Worm (Caenorhabditis elegans) whole organism, L1 larva: Measurements from ENCODE around the gene C50F4.8.

ENCODE experiments used
- C04F5.9 ChIP-seq: sonication (generic microtip); optimal IDR thresholded peaks from 2 replicates; lab custom pipeline; 2016; ENCODE audit warnings: missing genetic modification characterization, missing compliant biosample characterization
- C34B4.2 ChIP-seq: sonication (generic microtip); optimal IDR thresholded peaks from 2 replicates; lab custom pipeline; 2017; ENCODE audit warnings: mild to moderate bottlenecking, missing genetic modification characterization, missing compliant biosample characterization
- aha-1 ChIP-seq: fragments of 150-350 bp; optimal IDR thresholded peaks from 2 replicates; lab custom pipeline; 2014; ENCODE audit warnings: missing biosample characterization, missing genetic modification characterization
- aly-2 ChIP-seq: fragments of 150-350 bp; optimal IDR thresholded peaks from 2 replicates; lab custom pipeline; 2014; ENCODE audit warnings: missing biosample characterization, missing genetic modification characterization
- ceh-88 ChIP-seq: fragments of 200-800 bp; sonication (Bioruptor generic); IDR thresholded peaks from 2 replicates; pipeline ENCODE4 v1.3.6; 2022; ENCODE audit warnings: missing genetic modification characterization, missing compliant biosample characterization
- ces-1 ChIP-seq: fragments of 150-350 bp; optimal IDR thresholded peaks from 2 replicates; lab custom pipeline; 2014; ENCODE audit warnings: missing biosample characterization, missing genetic modification reagents, missing genetic modification characterization
- dpl-1 ChIP-seq, 3 experiments: fragments of 150-350 bp in 2 of 3; sonication (generic microtip) in 1 of 3; optimal IDR thresholded peaks; 2 replicates each; lab custom pipeline; 2014 to 2017; ENCODE audit warnings: missing biosample characterization in 3 of 3, missing genetic modification characterization in 3 of 3, missing genetic modification reagents in 3 of 3
- dsc-1 ChIP-seq: sonication (generic microtip); optimal IDR thresholded peaks from 2 replicates; lab custom pipeline; 2016; ENCODE audit warnings: mild to moderate bottlenecking, missing genetic modification characterization, missing compliant biosample characterization
- efl-1 ChIP-seq, 4 experiments: fragments of 150-350 bp; optimal IDR thresholded peaks in 3 of 4; peaks in 1 of 4; 1 replicate in 1 of 4; 2 replicates in 3 of 4; lab custom pipeline; 2014; ENCODE audit warnings: missing biosample characterization in 2 of 4, missing genetic modification characterization in 2 of 4, missing genetic modification reagents in 2 of 4
- fkh-8 ChIP-seq: sonication (generic microtip); optimal IDR thresholded peaks from 2 replicates; lab custom pipeline; 2016; ENCODE audit warnings: mild to moderate bottlenecking, missing genetic modification characterization, missing compliant biosample characterization
- fos-1 ChIP-seq: fragments of 150-350 bp; optimal IDR thresholded peaks from 2 replicates; lab custom pipeline; 2014; ENCODE audit warnings: missing biosample characterization, missing genetic modification characterization
- hlh-17 ChIP-seq: fragments of 200-800 bp; sonication (Bioruptor generic); optimal IDR thresholded peaks from 2 replicates; lab custom pipeline; 2018; ENCODE audit warnings: missing genetic modification characterization, mild to moderate bottlenecking, missing compliant biosample characterization, moderate library complexity, borderline replicate concordance
- hlh-4 ChIP-seq: sonication (generic microtip); optimal IDR thresholded peaks from 2 replicates; lab custom pipeline; 2016; ENCODE audit warnings: mild to moderate bottlenecking, missing genetic modification characterization, missing compliant biosample characterization
- hpl-2 ChIP-seq: fragments of 150-350 bp; optimal IDR thresholded peaks from 2 replicates; lab custom pipeline; 2014; ENCODE audit warnings: missing biosample characterization, missing genetic modification reagents, missing genetic modification characterization
- isw-1 ChIP-seq: fragments of 200-800 bp; sonication (Bioruptor generic); IDR thresholded peaks from 2 replicates; pipeline ENCODE4 v1.3.6; 2022; ENCODE audit warnings: missing genetic modification characterization, missing compliant biosample characterization
- lin-13 ChIP-seq: fragments of 150-350 bp; optimal IDR thresholded peaks from 2 replicates; lab custom pipeline; 2014; ENCODE audit warnings: missing biosample characterization, missing genetic modification reagents, missing genetic modification characterization
- lin-14 ChIP-seq: fragments of 200-800 bp; sonication (Bioruptor generic); optimal IDR thresholded peaks from 2 replicates; lab custom pipeline; 2018; ENCODE audit warnings: mild to moderate bottlenecking, missing genetic modification characterization, moderate library complexity, missing compliant biosample characterization
- lin-35 ChIP-seq, 2 experiments: fragments of 150-350 bp; optimal IDR thresholded peaks; 2 replicates each; lab custom pipeline; 2014; ENCODE audit warnings: missing biosample characterization in 2 of 2, missing genetic modification characterization in 2 of 2, missing genetic modification reagents in 2 of 2
- lin-39 ChIP-seq: fragments of 150-350 bp; optimal IDR thresholded peaks from 2 replicates; lab custom pipeline; 2014; ENCODE audit warnings: missing biosample characterization, missing genetic modification reagents, missing genetic modification characterization
- lir-3 ChIP-seq: sonication (generic microtip); optimal IDR thresholded peaks from 2 replicates; lab custom pipeline; 2016; ENCODE audit warnings: mild to moderate bottlenecking, missing genetic modification characterization, moderate library complexity, missing compliant biosample characterization; ENCODE audit not compliant: poor library complexity
- mdl-1 ChIP-seq, 2 experiments: fragments of 150-350 bp; optimal IDR thresholded peaks; 2 replicates each; lab custom pipeline; 2014 to 2017; ENCODE audit warnings: missing biosample characterization in 2 of 2, missing genetic modification characterization in 2 of 2, inconsistent platforms in 1 of 2
- mep-1 ChIP-seq: fragments of 150-350 bp; optimal IDR thresholded peaks from 2 replicates; lab custom pipeline; 2014; ENCODE audit warnings: missing biosample characterization, missing genetic modification characterization
- nhr-11 ChIP-seq: fragments of 150-350 bp; optimal IDR thresholded peaks from 2 replicates; lab custom pipeline; 2014; ENCODE audit warnings: missing biosample characterization, missing genetic modification characterization
- nhr-19 ChIP-seq: fragments of 200-800 bp; sonication (Bioruptor generic); conservative IDR thresholded peaks from 2 replicates; pipeline ENCODE4 v1.3.6; 2022; ENCODE audit warnings: missing genetic modification characterization, missing compliant biosample characterization
- nhr-20 ChIP-seq: sonication (generic microtip); optimal IDR thresholded peaks from 2 replicates; lab custom pipeline; 2016; ENCODE audit warnings: mild to moderate bottlenecking, missing genetic modification characterization, missing compliant biosample characterization
- nhr-28 ChIP-seq: fragments of 150-350 bp; optimal IDR thresholded peaks from 2 replicates; lab custom pipeline; 2014; ENCODE audit warnings: missing biosample characterization, missing genetic modification characterization
- nhr-47 ChIP-seq: sonication (generic microtip); optimal IDR thresholded peaks from 2 replicates; lab custom pipeline; 2016; ENCODE audit warnings: mild to moderate bottlenecking, missing genetic modification characterization, moderate library complexity, missing compliant biosample characterization
- nhr-85 ChIP-seq: sonication (generic microtip); peaks from one replicate; lab custom pipeline; 2016; ENCODE audit warnings: missing genetic modification characterization, inconsistent platforms, missing compliant biosample characterization
- pag-3 ChIP-seq: sonication (generic microtip); optimal IDR thresholded peaks from 2 replicates; lab custom pipeline; 2017; ENCODE audit warnings: missing genetic modification characterization, mild to moderate bottlenecking, missing compliant biosample characterization, antibody characterized with exemption, borderline replicate concordance; ENCODE audit not compliant: insufficient read depth
- snpc-4 ChIP-seq: fragments of 150-350 bp; optimal IDR thresholded peaks from 2 replicates; lab custom pipeline; 2014; ENCODE audit warnings: missing biosample characterization, missing genetic modification characterization
- swsn-7 ChIP-seq: sonication (generic microtip); optimal IDR thresholded peaks from 2 replicates; lab custom pipeline; 2016; ENCODE audit warnings: missing genetic modification characterization, missing compliant biosample characterization
- tlp-1 ChIP-seq: fragments of 150-350 bp; optimal IDR thresholded peaks from 2 replicates; lab custom pipeline; 2014; ENCODE audit warnings: missing biosample characterization, missing genetic modification characterization
- unc-62 ChIP-seq: fragments of 150-350 bp; optimal IDR thresholded peaks from 2 replicates; lab custom pipeline; 2014; ENCODE audit warnings: missing biosample characterization, missing genetic modification reagents, missing genetic modification characterization
- unc-86 ChIP-seq: sonication (generic microtip); optimal IDR thresholded peaks from 2 replicates; lab custom pipeline; 2016; ENCODE audit warnings: missing genetic modification characterization, missing compliant biosample characterization
- unc-98 ChIP-seq: fragments of 200-800 bp; sonication (Bioruptor generic); IDR thresholded peaks from 2 replicates; pipeline ENCODE4 v1.3.6; 2022; ENCODE audit warnings: missing genetic modification characterization, missing compliant biosample characterization
- vab-15 ChIP-seq: sonication (generic microtip); optimal IDR thresholded peaks from 2 replicates; lab custom pipeline; 2017; ENCODE audit warnings: missing genotype, mild to moderate bottlenecking, missing genetic modification characterization, missing compliant biosample characterization
- xbp-1 ChIP-seq: sonication (generic microtip); optimal IDR thresholded peaks from 2 replicates; lab custom pipeline; 2016; ENCODE audit warnings: missing genetic modification characterization, missing compliant biosample characterization
- zip-4 ChIP-seq: fragments of 200-800 bp; sonication (Bioruptor generic); optimal IDR thresholded peaks from 2 replicates; lab custom pipeline; 2018; ENCODE audit warnings: mild to moderate bottlenecking, missing genetic modification characterization, moderate library complexity, missing compliant biosample characterization
- ztf-4 ChIP-seq: fragments of 150-350 bp; optimal IDR thresholded peaks from 2 replicates; lab custom pipeline; 2014; ENCODE audit warnings: missing biosample characterization, missing genetic modification characterization

C50F4.8 gene

ce11 chrV:9536505-9536904, 17.8 kb upstream of the C50F4.8 start, which contains the start of gene C50F4.4 (continued):
- TF ChIP-seq ceh-88, result no peak
- TF ChIP-seq, all 84 proteins: peak for 30

- no peak for TF ChIP-seq nhr-11 (tag; lab: Kevin White, UChicago)
- TF ChIP-seq dpl-1 (GFP tag; optimal IDR thresholded peaks at IDR 0.05; lab: Kevin White, UChicago), result no peak
- TF ChIP-seq nhr-20 (tag; lab: Kevin White, UChicago), result no peak
- no peak for TF ChIP-seq vab-15 (tag; lab: Kevin White, UChicago)
- no peak for TF ChIP-seq mdl-1 (tag; optimal IDR thresholded peaks at IDR 0.05; lab: Kevin White, UChicago)
- TF ChIP-seq lin-39 (tag; lab: Kevin White, UChicago), result no peak
- TF ChIP-seq swsn-7, result no peak
- no peak for TF ChIP-seq hlh-4 (tag; lab: Kevin White, UChicago)
- TF ChIP-seq hlh-17, result no peak
- no peak for TF ChIP-seq C04F5.9 (tag; lab: Kevin White, UChicago)
- no peak for TF ChIP-seq pag-3 (tag; lab: Kevin White, UChicago)
- no peak for TF ChIP-seq C34B4.2 (tag; lab: Kevin White, UChicago)
- no peak for TF ChIP-seq mep-1 (tag; lab: Kevin White, UChicago)
- no peak for TF ChIP-seq tlp-1 (tag; lab: Kevin White, UChicago)
Observed at ce11 chrV:9534621-9535020, 16.0 kb upstream of the C50F4.8 start, which contains the start of gene tag-329. tag-329 (plus strand) TSS chrV:9534921.

DNA sequence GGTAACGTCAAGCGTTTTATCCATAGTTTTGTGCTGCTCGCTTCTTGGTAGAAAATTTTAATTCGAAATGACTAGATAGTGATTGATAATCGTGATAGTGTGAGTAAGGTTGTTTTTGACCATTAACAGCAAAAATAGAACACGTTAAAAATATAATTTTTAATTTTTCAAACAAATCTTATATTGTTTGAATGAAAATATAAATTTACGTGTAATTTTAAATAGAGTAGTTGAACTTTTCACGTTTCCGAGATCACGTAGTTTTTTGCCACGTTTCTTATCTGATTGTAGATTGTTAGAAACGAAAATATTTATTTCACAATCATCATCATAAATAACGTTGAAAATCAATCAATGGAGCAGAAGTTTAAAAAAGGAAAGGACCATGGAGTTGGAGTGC, 12.8 kb upstream of the C50F4.8 start, which contains the start of the genes C50F4.10 and pfk-1.2:
TSS of gene C50F4.10 (minus strand) at position 101 of the 400 bp plus-strand sequence.
TSS of gene pfk-1.2 (plus strand) at position 325 of the 400 bp plus-strand sequence.
- TF ChIP-seq dpl-1 (GFP tag; optimal IDR thresholded peaks at IDR 0.05; lab: Kevin White, UChicago) (no peak), aha-1 (tag; lab: Kevin White, UChicago) (no peak), ces-1 (GFP tag; lab: Kevin White, UChicago) (no peak), lir-3 (no peak), unc-62 (GFP tag; lab: Kevin White, UChicago) (no peak), nhr-85 (no peak), lin-35 (GFP tag; optimal IDR thresholded peaks at IDR 0.05; lab: Kevin White, UChicago) (no peak), lin-14 (no peak), unc-86 (no peak), nhr-47 (tag; lab: Kevin White, UChicago) (no peak), efl-1 (optimal IDR thresholded peaks at IDR 0.05; lab: Kevin White, UChicago) (no peak), efl-1 (GFP tag; optimal IDR thresholded peaks at IDR 0.05 in 1 of 2; lab: Kevin White, UChicago) (no peak), xbp-1 (tag; lab: Kevin White, UChicago) (no peak)

DNA sequence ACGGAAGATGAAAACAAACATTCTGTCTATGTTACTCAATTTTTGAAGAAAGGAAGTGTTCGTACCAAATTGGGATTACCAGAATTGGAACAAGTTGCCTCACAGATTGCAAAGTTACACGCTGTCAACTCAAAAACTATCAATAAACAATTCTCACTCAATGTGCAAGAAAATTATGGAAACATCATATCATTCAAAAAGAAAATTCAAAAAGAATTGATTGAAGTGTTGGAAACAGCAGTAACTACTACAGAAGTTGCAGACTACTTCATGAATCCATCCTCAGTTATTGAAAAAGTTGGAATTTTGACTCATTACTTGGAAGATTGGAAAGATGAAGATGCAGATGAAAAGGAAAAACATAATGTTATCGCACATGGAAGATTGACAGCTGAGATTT, 9.3 kb upstream of the C50F4.8 start:
- TF ChIP-seq lin-39 (tag; lab: Kevin White, UChicago) (no peak), nhr-85 (no peak), C04F5.9 (tag; lab: Kevin White, UChicago) (no peak), snpc-4 (tag; lab: Kevin White, UChicago) (no peak), unc-98 (GFP tag; lab: Robert Waterston, UW) (no peak), lin-13 (no peak), fkh-8 (tag; lab: Kevin White, UChicago) (no peak)

- TF ChIP-seq lin-35 (GFP tag; optimal IDR thresholded peaks at IDR 0.05; lab: Kevin White, UChicago) (no peak), nhr-20 (tag; lab: Kevin White, UChicago) (no peak), ztf-4 (no peak), zip-4 (GFP tag; lab: Kevin White, UChicago) (no peak), pag-3 (tag; lab: Kevin White, UChicago) (no peak), nhr-28 (tag; lab: Kevin White, UChicago) (no peak), lin-13 (no peak), fos-1 (tag; lab: Kevin White, UChicago) (no peak), nhr-85 (no peak), aly-2 (no peak), dsc-1 (no peak), isw-1 (no peak), hpl-2 (GFP tag; lab: Kevin White, UChicago) (no peak), nhr-19 (GFP tag; lab: Robert Waterston, UW) (no peak), nhr-11 (tag; lab: Kevin White, UChicago) (no peak)
Observed at ce11 chrV:9527337-9527736, 8.7 kb upstream of the C50F4.8 start.
